Fruit fly (Drosophila melanogaster) whole organism, embryonic: Measurements from ENCODE around the gene Eip63E.

Source experiments
- Ada2b ChIP-seq: fragments of 200-800 bp; sonication (Bioruptor generic); IDR thresholded peaks from 2 replicates; pipeline ENCODE4 v1.3.6; 2022; ENCODE audit warnings: missing biosample characterization, missing genetic modification characterization
- Adf1 ChIP-seq: fragments of 200-800 bp; sonication (Bioruptor generic); IDR thresholded peaks from 2 replicates; pipeline ENCODE4 v1.3.6; 2022; ENCODE audit warnings: missing biosample characterization, missing genetic modification characterization
- Awh ChIP-seq: fragments of 200-800 bp; sonication (Bioruptor generic); IDR thresholded peaks from 2 replicates; pipeline ENCODE4, ENCODE4 v1.3.6; 2022; ENCODE audit warnings: missing biosample characterization, missing genetic modification characterization
- CG10147 ChIP-seq: fragments of 200-800 bp; sonication (Bioruptor generic); optimal IDR thresholded peaks from 2 replicates; lab custom pipeline; 2019; ENCODE audit warnings: missing biosample characterization, mild to moderate bottlenecking, missing genetic modification characterization, moderate library complexity
- CG10274 ChIP-seq: fragments of 200-800 bp; sonication (Bioruptor generic); optimal IDR thresholded peaks from 3 replicates; lab custom pipeline; 2017; ENCODE audit warnings: missing biosample characterization, mild to moderate bottlenecking, missing genetic modification characterization
- CG12155 ChIP-seq: fragments of 200-800 bp; sonication (Bioruptor generic); optimal IDR thresholded peaks from 3 replicates; lab custom pipeline; 2016; ENCODE audit warnings: missing biosample characterization, missing genetic modification characterization
- CG12391 ChIP-seq: fragments of 200-800 bp; sonication (Bioruptor generic); optimal IDR thresholded peaks from 3 replicates; lab custom pipeline; 2018; ENCODE audit warnings: missing biosample characterization, mild to moderate bottlenecking, missing genetic modification characterization, moderate library complexity
- CG12769 ChIP-seq: fragments of 200-800 bp; sonication (Bioruptor generic); optimal IDR thresholded peaks from 2 replicates; lab custom pipeline; 2019; ENCODE audit warnings: missing biosample characterization, mild to moderate bottlenecking, missing genetic modification characterization, moderate library complexity
- CG13424 ChIP-seq: fragments of 200-800 bp; sonication (Bioruptor generic); optimal IDR thresholded peaks from 2 replicates; lab custom pipeline; 2019; ENCODE audit warnings: missing biosample characterization, mild to moderate bottlenecking, missing genetic modification characterization, moderate library complexity
- CG4282 ChIP-seq: fragments of 200-800 bp; sonication (Bioruptor generic); optimal IDR thresholded peaks from 2 replicates; lab custom pipeline; 2016; ENCODE audit warnings: missing biosample characterization, missing genetic modification characterization
- CG5180 ChIP-seq: fragments of 200-800 bp; sonication (Bioruptor generic); optimal IDR thresholded peaks from 3 replicates; lab custom pipeline; 2017; ENCODE audit warnings: missing biosample characterization, missing genetic modification characterization, mild to moderate bottlenecking, moderate library complexity, missing genetic modification reagents
- CG6813 ChIP-seq: fragments of 200-800 bp; sonication (Bioruptor generic); optimal IDR thresholded peaks from 2 replicates; lab custom pipeline; 2017; ENCODE audit warnings: missing biosample characterization, missing genetic modification characterization, mild to moderate bottlenecking, moderate library complexity, missing genetic modification reagents
- CG7928 ChIP-seq: fragments of 200-800 bp; sonication (Bioruptor generic); optimal IDR thresholded peaks from 2 replicates; lab custom pipeline; 2017; ENCODE audit warnings: missing biosample characterization, mild to moderate bottlenecking, missing genetic modification characterization
- CG8290 ChIP-seq, 3 experiments: fragments of 200-800 bp; sonication (Bioruptor generic); optimal IDR thresholded peaks; 2 replicates each; lab custom pipeline; 2016 to 2019; ENCODE audit warnings: missing biosample characterization in 3 of 3, missing genetic modification characterization in 3 of 3, mild to moderate bottlenecking in 2 of 3, moderate library complexity in 1 of 3
- CG8765 ChIP-seq: fragments of 200-800 bp; sonication (Bioruptor generic); IDR thresholded peaks from 2 replicates; pipeline ENCODE4 v1.3.6; 2022; ENCODE audit warnings: missing biosample characterization, missing genetic modification characterization
- CHES-1-like ChIP-seq: fragments of 200-800 bp; sonication (Bioruptor generic); optimal IDR thresholded peaks from 2 replicates; lab custom pipeline; 2016; ENCODE audit warnings: missing biosample characterization, missing genetic modification characterization
- D19B ChIP-seq: fragments of 200-800 bp; sonication (Bioruptor generic); optimal IDR thresholded peaks from 2 replicates; lab custom pipeline; 2017; ENCODE audit warnings: missing biosample characterization, mild to moderate bottlenecking, missing genetic modification characterization
- Dip3 ChIP-seq: fragments of 200-800 bp; sonication (Bioruptor generic); optimal IDR thresholded peaks from 3 replicates; lab custom pipeline; 2016; ENCODE audit warnings: missing biosample characterization, missing genetic modification characterization
- Dref ChIP-seq: fragments of 200-800 bp; sonication (Bioruptor generic); IDR thresholded peaks from 2 replicates; pipeline ENCODE4 v1.3.6; 2022; ENCODE audit warnings: missing biosample characterization, missing genetic modification characterization
- ERR ChIP-seq: fragments of 200-800 bp; sonication (Bioruptor generic); optimal IDR thresholded peaks from 2 replicates; lab custom pipeline; 2016; ENCODE audit warnings: missing biosample characterization, missing genetic modification characterization
- Hr39 ChIP-seq: fragments of >200 bp; optimal IDR thresholded peaks from 2 replicates; lab custom pipeline; 2017
- Meics ChIP-seq: fragments of 200-800 bp; sonication (Bioruptor generic); optimal IDR thresholded peaks from 2 replicates; lab custom pipeline; 2017; ENCODE audit warnings: missing biosample characterization, mild to moderate bottlenecking, missing genetic modification characterization
- Nf-YA ChIP-seq: fragments of 200-800 bp; sonication (Bioruptor generic); IDR thresholded peaks from 2 replicates; pipeline ENCODE4 v1.3.6; 2022; ENCODE audit warnings: missing biosample characterization, missing genetic modification characterization
- Oaz ChIP-seq: fragments of 200-800 bp; sonication (Bioruptor generic); IDR thresholded peaks from 2 replicates; pipeline ENCODE4 v1.3.6; 2022; ENCODE audit warnings: missing biosample characterization, missing genetic modification characterization
- Side ChIP-seq: fragments of 200-800 bp; sonication (Bioruptor generic); optimal IDR thresholded peaks from 2 replicates; lab custom pipeline; 2016; ENCODE audit warnings: missing biosample characterization, missing genetic modification characterization
- Sry-β ChIP-seq: fragments of 200-800 bp; sonication (Bioruptor generic); optimal IDR thresholded peaks from 2 replicates; lab custom pipeline; 2018; ENCODE audit warnings: missing biosample characterization, mild to moderate bottlenecking, missing genetic modification characterization, moderate library complexity
- Taf1 ChIP-seq: fragments of 200-800 bp; sonication (Bioruptor generic); IDR thresholded peaks from 2 replicates; pipeline ENCODE4 v1.3.6; 2022; ENCODE audit warnings: missing biosample characterization, missing genetic modification characterization
- Usf ChIP-seq: fragments of 200-800 bp; sonication (Bioruptor generic); optimal IDR thresholded peaks from 2 replicates; lab custom pipeline; 2017; ENCODE audit warnings: missing genotype, missing biosample characterization, missing genetic modification characterization
- aop ChIP-seq: fragments of 200-800 bp; sonication (Bioruptor generic); IDR thresholded peaks from 2 replicates; pipeline ENCODE4 v1.3.6; 2022; ENCODE audit warnings: missing biosample characterization, missing genetic modification characterization
- br ChIP-seq: fragments of >200 bp; optimal IDR thresholded peaks from 2 replicates; lab custom pipeline; 2017
- chm ChIP-seq: fragments of 200-800 bp; sonication (Bioruptor generic); IDR thresholded peaks from 2 replicates; pipeline ENCODE4 v1.3.6; 2022; ENCODE audit warnings: missing biosample characterization, missing genetic modification characterization
- danr ChIP-seq: fragments of 200-800 bp; sonication (Bioruptor generic); IDR thresholded peaks from 2 replicates; pipeline ENCODE4 v1.3.6; 2022; ENCODE audit warnings: missing biosample characterization, missing genetic modification characterization
- ind ChIP-seq: fragments of 200-800 bp; sonication (Bioruptor generic); optimal IDR thresholded peaks from 3 replicates; lab custom pipeline; 2016; ENCODE audit warnings: missing biosample characterization, missing genetic modification characterization
- ken ChIP-seq: fragments of 200-800 bp; sonication (Bioruptor generic); IDR thresholded peaks from 3 replicates; pipeline ENCODE4 v1.3.6; 2022; ENCODE audit warnings: missing biosample characterization, missing genetic modification characterization
- lbe ChIP-seq: fragments of 200-800 bp; sonication (Bioruptor generic); optimal IDR thresholded peaks from 2 replicates; lab custom pipeline; 2016; ENCODE audit warnings: missing biosample characterization, mild to moderate bottlenecking, missing genetic modification characterization
- maf-S ChIP-seq: fragments of 200-800 bp; sonication (Bioruptor generic); optimal IDR thresholded peaks from 2 replicates; lab custom pipeline; 2016; ENCODE audit warnings: missing biosample characterization, missing genetic modification characterization
- nerfin-1 ChIP-seq: fragments of 200-800 bp; sonication (Bioruptor generic); optimal IDR thresholded peaks from 3 replicates; lab custom pipeline; 2019; ENCODE audit warnings: missing biosample characterization, mild to moderate bottlenecking, missing genetic modification characterization, moderate library complexity
- otp ChIP-seq: fragments of 200-800 bp; sonication (Bioruptor generic); IDR thresholded peaks from 3 replicates; pipeline ENCODE4, ENCODE4 v1.3.6; 2022; ENCODE audit warnings: missing biosample characterization, missing genetic modification characterization
- pan ChIP-seq, 4 experiments: fragments of >200 bp in 3 of 4; fragments of 200-800 bp in 1 of 4; sonication (Bioruptor generic) in 1 of 4; optimal IDR thresholded peaks in 3 of 4; IDR thresholded peaks in 1 of 4; 2 replicates each; pipeline versions ENCODE4 v1.3.6 to Lab custom; 2017 to 2022; ENCODE audit warnings: missing biosample characterization in 2 of 4, missing genetic modification characterization in 2 of 4, mixed read lengths in 1 of 4
- prd ChIP-seq, 3 experiments: fragments of >200 bp in 2 of 3; fragments of 200-800 bp in 1 of 3; sonication (Bioruptor generic) in 1 of 3; optimal IDR thresholded peaks in 2 of 3; IDR thresholded peaks in 1 of 3; 2 replicates in 2 of 3; 3 replicates in 1 of 3; pipeline versions ENCODE4 v1.3.6 to Lab custom; 2017 to 2022; ENCODE audit warnings: missing biosample characterization in 1 of 3, missing genetic modification characterization in 1 of 3
- pros ChIP-seq: fragments of 200-800 bp; sonication (Bioruptor generic); optimal IDR thresholded peaks from 3 replicates; lab custom pipeline; 2019; ENCODE audit warnings: missing biosample characterization, mild to moderate bottlenecking, missing genetic modification characterization, moderate library complexity
- ranshi ChIP-seq: fragments of 200-800 bp; sonication (Bioruptor generic); IDR thresholded peaks from 2 replicates; pipeline ENCODE4 v1.3.6; 2022; ENCODE audit warnings: missing biosample characterization, missing genetic modification characterization
- sd ChIP-seq: fragments of 200-800 bp; sonication (Bioruptor generic); optimal IDR thresholded peaks from 3 replicates; lab custom pipeline; 2018; ENCODE audit warnings: missing biosample characterization, mild to moderate bottlenecking, missing genetic modification characterization, moderate library complexity
- seq ChIP-seq: fragments of 200-800 bp; sonication (Bioruptor generic); IDR thresholded peaks from 2 replicates; pipeline ENCODE4 v1.3.6; 2022; ENCODE audit warnings: missing biosample characterization, missing genetic modification characterization
- shn ChIP-seq: fragments of 200-800 bp; sonication (Bioruptor generic); optimal IDR thresholded peaks from 3 replicates; lab custom pipeline; 2016; ENCODE audit warnings: missing biosample characterization, missing genetic modification characterization
- sim ChIP-seq: fragments of 200-800 bp; sonication (Bioruptor generic); IDR thresholded peaks from 2 replicates; pipeline ENCODE4 v1.3.6; 2022; ENCODE audit warnings: missing biosample characterization, missing genetic modification characterization
- sisA ChIP-seq: fragments of 200-800 bp; sonication (Bioruptor generic); IDR thresholded peaks from 2 replicates; pipeline ENCODE4 v1.3.6; 2022; ENCODE audit warnings: missing biosample characterization, missing genetic modification characterization
- slou ChIP-seq: fragments of 200-800 bp; sonication (Bioruptor generic); optimal IDR thresholded peaks from 3 replicates; lab custom pipeline; 2016; ENCODE audit warnings: missing biosample characterization, missing genetic modification characterization
- tio ChIP-seq: fragments of 200-800 bp; sonication (Bioruptor generic); optimal IDR thresholded peaks from 2 replicates; lab custom pipeline; 2017; ENCODE audit warnings: missing biosample characterization, missing genetic modification characterization, inconsistent platforms
- tx ChIP-seq: fragments of 200-800 bp; sonication (Bioruptor generic); optimal IDR thresholded peaks from 2 replicates; lab custom pipeline; 2016; ENCODE audit warnings: missing biosample characterization, missing genetic modification characterization
- wor ChIP-seq: fragments of 200-800 bp; sonication (Bioruptor generic); IDR thresholded peaks from 2 replicates; pipeline ENCODE4 v1.3.6; 2022; ENCODE audit warnings: missing biosample characterization, missing genetic modification characterization

The Eip63E gene

dm6 chr3L:3617252-3617651, 101.7 kb downstream of the Eip63E start (continued):
- TF ChIP-seq slou (GFP tag; lab: Kevin White, UChicago): peak; percentile 8
- peak; percentile 80 for TF ChIP-seq lbe (GFP tag; lab: Kevin White, UChicago)
- TF ChIP-seq CG12391 (tag; lab: Kevin White, UChicago): peak; percentile 91
- peak; percentile 70 for TF ChIP-seq Nf-YA (GFP tag; lab: Robert Waterston, UW)
- peak; percentile 72 for TF ChIP-seq CG8290 (GFP tag; optimal IDR thresholded peaks at IDR 0.05; lab: Kevin White, UChicago)
- TF ChIP-seq CG8290 (tag; optimal IDR thresholded peaks at IDR 0.05; lab: Kevin White, UChicago): peak; percentile 21 to 50
- peak; percentile 62 for TF ChIP-seq Ada2b
- TF ChIP-seq CG4282 (GFP tag; lab: Kevin White, UChicago): peak; percentile 30
- TF ChIP-seq CG8765 (GFP tag; lab: Robert Waterston, UW): peak; percentile 86
- TF ChIP-seq ken (GFP tag; lab: Robert Waterston, UW): peak; percentile 76
- TF ChIP-seq prd (optimal IDR thresholded peaks at IDR 0.05; lab: Kevin White, UChicago): no peak
- peak; percentile 89 for TF ChIP-seq prd (GFP tag; IDR thresholded peaks at IDR 0.05; lab: Robert Waterston, UW)
- peak; percentile 62 for TF ChIP-seq CG12769 (tag; lab: Kevin White, UChicago)
- peak; percentile 91 for TF ChIP-seq chm (GFP tag; lab: Robert Waterston, UW)
- peak; percentile 72 for TF ChIP-seq CG12155 (GFP tag; lab: Kevin White, UChicago)
- peak; percentile 57 for TF ChIP-seq ind (GFP tag; lab: Kevin White, UChicago)
- TF ChIP-seq CG10274: no peak
- peak; percentile 18 for TF ChIP-seq CG7928 (GFP tag; lab: Kevin White, UChicago)
- peak; percentile 52 for TF ChIP-seq wor (GFP tag; lab: Robert Waterston, UW)
- peak; percentile 52 for TF ChIP-seq CHES-1-like (GFP tag; lab: Kevin White, UChicago)
- peak; percentile 62 for TF ChIP-seq shn (GFP tag; lab: Kevin White, UChicago)
- TF ChIP-seq seq (GFP tag; lab: Robert Waterston, UW): peak; percentile 66
- peak; percentile 46 for TF ChIP-seq tx (GFP tag; lab: Kevin White, UChicago)
- TF ChIP-seq CG10147 (GFP tag; lab: Kevin White, UChicago): peak; percentile 24
- peak; percentile 37 for TF ChIP-seq Sry-β
- peak; percentile 78 for TF ChIP-seq tio (GFP tag; lab: Kevin White, UChicago)
- TF ChIP-seq sisA (GFP tag; lab: Robert Waterston, UW): peak; percentile 82
- TF ChIP-seq sd (tag; lab: Kevin White, UChicago): peak; percentile 15
- no peak for TF ChIP-seq Hr39 (lab: Kevin White, UChicago)
- TF ChIP-seq D19B (GFP tag; lab: Kevin White, UChicago): no peak
- peak; percentile 29 for TF ChIP-seq ERR (GFP tag; lab: Kevin White, UChicago)
- TF ChIP-seq CG5180 (GFP tag; lab: Kevin White, UChicago): no peak
- TF ChIP-seq Usf (GFP tag; lab: Kevin White, UChicago): peak; percentile 77
- TF ChIP-seq nerfin-1 (tag; lab: Kevin White, UChicago): peak; percentile 44
- TF ChIP-seq CG6813: peak; percentile 65
- TF ChIP-seq Adf1 (GFP tag; lab: Robert Waterston, UW): no peak
- TF ChIP-seq pan (optimal IDR thresholded peaks at IDR 0.05; lab: Kevin White, UChicago): no peak
- peak in 1 of 2 experiments; percentile 65 for TF ChIP-seq pan (GFP tag; optimal IDR thresholded peaks at IDR 0.05 in 1 of 2, IDR thresholded peaks at IDR 0.05 in 1 of 2)
- no peak for TF ChIP-seq br (lab: Kevin White, UChicago)
- peak; percentile 64; the same call in 1 of the 2 replicates for TF ChIP-seq ranshi (GFP tag; lab: Robert Waterston, UW)
- no peak for TF ChIP-seq Oaz
- TF ChIP-seq Dref (GFP tag; lab: Robert Waterston, UW): no peak
- TF ChIP-seq CG13424 (tag; lab: Kevin White, UChicago): peak; percentile 77
- no peak for TF ChIP-seq aop (GFP tag; lab: Robert Waterston, UW)
- TF ChIP-seq Side (GFP tag; lab: Kevin White, UChicago): peak; percentile 83
- TF ChIP-seq danr: peak; percentile 43
- TF ChIP-seq pros (GFP tag; lab: Kevin White, UChicago): no peak
- TF ChIP-seq Dip3 (GFP tag; lab: Kevin White, UChicago): peak; percentile 37
- TF ChIP-seq otp (GFP tag; lab: Robert Waterston, UW): peak; percentile 91
- TF ChIP-seq Taf1 (GFP tag; lab: Robert Waterston, UW): peak; percentile 38; the same call in 1 of the 2 replicates
- TF ChIP-seq Meics (GFP tag; lab: Kevin White, UChicago): peak; percentile 3
- peak; percentile 77 for TF ChIP-seq Awh (GFP tag; lab: Robert Waterston, UW)
- peak; percentile 60 for TF ChIP-seq maf-S (GFP tag; lab: Kevin White, UChicago)
- peak; percentile 74 for TF ChIP-seq sim (GFP tag; lab: Robert Waterston, UW)
